Worm (Caenorhabditis elegans): ENCODE measurements around the gene W02D7.6.

- TF ChIP-seq blmp-1 (tag; optimal IDR thresholded peaks at IDR 0.05; ENCODE audit: insufficient read depth) (no peak), aly-2 (tag; optimal IDR thresholded peaks at IDR 0.05) (no peak), ztf-11 (tag; optimal IDR thresholded peaks at IDR 0.05) (no peak), nhr-12 (tag; optimal IDR thresholded peaks at IDR 0.05) (no peak)
These were observed 5.1 kb upstream of the W02D7.6 start, which contains the start of gene W02D7.8 for ce11 chrV:8306366-8306765.

Data from whole organism, L2 larva.